Worm (Caenorhabditis elegans): ENCODE results near the gene spo-11.
"Not testable (repeated sequence)": the region's sequence is repeated elsewhere in the genome, so short reads cannot be mapped to it uniquely, and the experiment has no call there.

The spo-11 gene

ce11 chrIV:11160707-11161106, 36.0 kb upstream of the spo-11 start, which contains the start of gene C08F8.15:
TSS of gene C08F8.15 (minus strand) at chrIV:11160807.
- TF ChIP-seq ZK546.5 (tag; optimal IDR thresholded peaks at IDR 0.05) (no peak), nhr-12 (tag; optimal IDR thresholded peaks at IDR 0.05) (no peak), F13H6.1 (tag; optimal IDR thresholded peaks at IDR 0.05) (no peak), lsy-2 (tag; optimal IDR thresholded peaks at IDR 0.05) (no peak), blmp-1 (tag; optimal IDR thresholded peaks at IDR 0.05; ENCODE audit: insufficient read depth) (no peak), nhr-6 (tag; optimal IDR thresholded peaks at IDR 0.05) (no peak), gmeb-1 (tag; optimal IDR thresholded peaks at IDR 0.05) (no peak), sem-4 (tag; optimal IDR thresholded peaks at IDR 0.05) (no peak), ama-1 (optimal IDR thresholded peaks at IDR 0.05) (no peak), R02D3.7 (tag; optimal IDR thresholded peaks at IDR 0.05) (no peak), nhr-129 (tag; optimal IDR thresholded peaks at IDR 0.05) (no peak), fos-1 (tag; optimal IDR thresholded peaks at IDR 0.05) (no peak), sma-9 (GFP tag; optimal IDR thresholded peaks at IDR 0.05) (no peak), sma-9 (tag; optimal IDR thresholded peaks at IDR 0.05) (no peak), lin-11 (tag; optimal IDR thresholded peaks at IDR 0.05) (no peak), nhr-237 (tag; optimal IDR thresholded peaks at IDR 0.05) (no peak), lin-39 (tag; optimal IDR thresholded peaks at IDR 0.05) (no peak), dmd-4 (tag; optimal IDR thresholded peaks at IDR 0.05) (no peak), egl-27 (tag; optimal IDR thresholded peaks at IDR 0.05) (no peak), nhr-21 (tag; optimal IDR thresholded peaks at IDR 0.05) (no peak)

DNA sequence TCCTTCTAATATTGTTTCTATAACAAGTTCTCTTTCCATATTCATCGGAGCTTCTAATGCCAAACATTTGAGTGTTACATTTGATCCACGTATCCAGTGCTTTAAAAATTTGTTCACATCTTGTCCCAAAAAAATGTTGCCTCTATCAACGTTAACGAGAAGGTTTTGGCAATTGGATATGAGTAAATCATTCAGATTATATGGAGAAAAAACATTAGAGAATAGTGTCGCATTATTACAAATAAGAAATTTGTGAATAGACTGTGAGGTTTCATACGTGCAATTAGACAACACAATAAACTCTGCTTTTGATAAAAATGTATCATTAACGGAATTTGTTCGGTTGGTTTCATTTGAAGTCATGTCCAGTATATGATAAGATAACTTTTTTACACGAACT, 35.2 kb upstream of the spo-11 start, which contains the start of gene mboa-4:
TSS of gene mboa-4 (minus strand) at position 101 of the 400 bp plus-strand sequence.
- no peak for TF ChIP-seq nhr-129 (tag; optimal IDR thresholded peaks at IDR 0.05)
- TF ChIP-seq sma-9 (GFP tag; optimal IDR thresholded peaks at IDR 0.05): no peak
- TF ChIP-seq sma-9 (tag; optimal IDR thresholded peaks at IDR 0.05): no peak
- no peak for TF ChIP-seq sma-3 (GFP tag; optimal IDR thresholded peaks at IDR 0.05)
- no peak for TF ChIP-seq dmd-4 (tag; optimal IDR thresholded peaks at IDR 0.05)
- TF ChIP-seq ztf-11 (tag; optimal IDR thresholded peaks at IDR 0.05): no peak
- no peak for TF ChIP-seq elt-3 (tag; optimal IDR thresholded peaks at IDR 0.05)
- no peak for TF ChIP-seq sem-4 (tag; optimal IDR thresholded peaks at IDR 0.05)
- TF ChIP-seq mab-5 (tag; optimal IDR thresholded peaks at IDR 0.05): no peak
- TF ChIP-seq nhr-237 (tag; optimal IDR thresholded peaks at IDR 0.05): no peak
- no peak for TF ChIP-seq mdl-1 (tag; optimal IDR thresholded peaks at IDR 0.05)
- no peak for TF ChIP-seq skn-1 (tag; optimal IDR thresholded peaks at IDR 0.05)
- no peak for TF ChIP-seq lin-13 (GFP tag; optimal IDR thresholded peaks at IDR 0.05)
- TF ChIP-seq lsy-2 (tag; optimal IDR thresholded peaks at IDR 0.05): no peak
- no peak for TF ChIP-seq ceh-16 (tag; optimal IDR thresholded peaks at IDR 0.05)
- no peak for TF ChIP-seq F13H6.1 (tag; optimal IDR thresholded peaks at IDR 0.05)
- no peak for TF ChIP-seq nhr-10 (tag; optimal IDR thresholded peaks at IDR 0.05)
- no peak for TF ChIP-seq ztf-4 (tag; optimal IDR thresholded peaks at IDR 0.05)
- TF ChIP-seq peb-1 (tag; optimal IDR thresholded peaks at IDR 0.05): no peak
- TF ChIP-seq unc-62 (GFP tag; optimal IDR thresholded peaks at IDR 0.05): no peak

- no peak for TF ChIP-seq nhr-11 (tag; optimal IDR thresholded peaks at IDR 0.05)
- TF ChIP-seq nhr-25 (tag; optimal IDR thresholded peaks at IDR 0.05): no peak
- TF ChIP-seq mab-5 (tag; optimal IDR thresholded peaks at IDR 0.05): no peak
Measured at ce11 chrIV:11156526-11156925, 31.9 kb upstream of the spo-11 start.

ce11 chrIV:11154425-11155114, 29.9 kb upstream of the spo-11 start, which contains the start of gene C08F8.3:
TSS of gene C08F8.3 (plus strand) at chrIV:11155044.
- TF ChIP-seq nhr-23, aly-2, fos-1 (tag; optimal IDR thresholded peaks at IDR 0.05): not testable (repeated sequence)

- peak; percentile 1 for TF ChIP-seq ama-1 (optimal IDR thresholded peaks at IDR 0.05)
- no peak for TF ChIP-seq ZK546.5 (tag; optimal IDR thresholded peaks at IDR 0.05)
- peak in 1 of 2 experiments; percentile 37 for TF ChIP-seq lsy-2 (tag; optimal IDR thresholded peaks at IDR 0.05)
Measured at ce11 chrIV:11150844-11151243, 26.2 kb upstream of the spo-11 start, which contains the start of gene C08F8.2. TSS of gene C08F8.2 (plus strand) at chrIV:11150997.

Measured in whole organism, L2 larva.